Fruit fly (Drosophila melanogaster) whole organism, embryonic: Measurements from ENCODE around the gene Bap60.

Source experiments
- CG10959 ChIP-seq: fragments of 200-800 bp; sonication (Bioruptor generic); IDR thresholded peaks from 2 replicates; pipeline ENCODE4 v1.3.6; 2022; ENCODE audit warnings: missing biosample characterization, missing genetic modification characterization
- CG12299 ChIP-seq: fragments of 200-800 bp; sonication (Bioruptor generic); optimal IDR thresholded peaks from 2 replicates; lab custom pipeline; 2018; ENCODE audit warnings: missing biosample characterization, mild to moderate bottlenecking, missing genetic modification characterization
- CG13775 ChIP-seq: fragments of 200-800 bp; sonication (Bioruptor generic); optimal IDR thresholded peaks from 3 replicates; lab custom pipeline; 2017; ENCODE audit warnings: missing biosample characterization, mild to moderate bottlenecking, missing genetic modification characterization
- CG14014 ChIP-seq: fragments of 200-800 bp; sonication (Bioruptor generic); IDR thresholded peaks from 2 replicates; pipeline ENCODE4 v1.3.6; 2022; ENCODE audit warnings: missing biosample characterization, missing genetic modification characterization
- CG14667 ChIP-seq: fragments of 200-800 bp; sonication (Bioruptor generic); IDR thresholded peaks from 2 replicates; pipeline ENCODE4 v1.3.6; 2022; ENCODE audit warnings: missing biosample characterization, missing genetic modification characterization
- CG14965 ChIP-seq: fragments of 200-800 bp; sonication (Bioruptor generic); optimal IDR thresholded peaks from 2 replicates; lab custom pipeline; 2016; ENCODE audit warnings: missing biosample characterization, missing genetic modification characterization, borderline replicate concordance
- CG15479 ChIP-seq: fragments of 200-800 bp; sonication (Bioruptor generic); optimal IDR thresholded peaks from 3 replicates; lab custom pipeline; 2019; ENCODE audit warnings: missing biosample characterization, mild to moderate bottlenecking, missing genetic modification characterization, moderate library complexity
- CG15514 ChIP-seq: fragments of 200-800 bp; sonication (Bioruptor generic); optimal IDR thresholded peaks from 3 replicates; lab custom pipeline; 2017; ENCODE audit warnings: missing biosample characterization, missing genetic modification characterization, mild to moderate bottlenecking, moderate library complexity, missing genetic modification reagents
- CG1602 ChIP-seq: fragments of 200-800 bp; sonication (Bioruptor generic); optimal IDR thresholded peaks from 3 replicates; lab custom pipeline; 2016; ENCODE audit warnings: missing biosample characterization, missing genetic modification characterization
- CG16779 ChIP-seq: fragments of 200-800 bp; sonication (Bioruptor generic); IDR thresholded peaks from 2 replicates; pipeline ENCODE4 v1.3.6; 2022; ENCODE audit warnings: missing biosample characterization, missing genetic modification characterization
- CG16813 ChIP-seq: fragments of 200-800 bp; sonication (Bioruptor generic); IDR thresholded peaks from 3 replicates; pipeline ENCODE4 v1.3.6; 2022; ENCODE audit warnings: missing biosample characterization, missing genetic modification characterization; ENCODE audit not compliant: partially characterized antibody
- CG1792 ChIP-seq: fragments of 200-800 bp; sonication (Bioruptor generic); optimal IDR thresholded peaks from 2 replicates; lab custom pipeline; 2016; ENCODE audit warnings: missing biosample characterization, missing genetic modification characterization
- CG2889 ChIP-seq: fragments of 200-800 bp; sonication (Bioruptor generic); IDR thresholded peaks from 3 replicates; pipeline ENCODE4 v1.3.6; 2022; ENCODE audit warnings: missing biosample characterization, missing genetic modification characterization
- CG31388 ChIP-seq: fragments of 200-800 bp; sonication (Bioruptor generic); optimal IDR thresholded peaks from 2 replicates; lab custom pipeline; 2016; ENCODE audit warnings: missing biosample characterization, missing genetic modification characterization
- CG3163 ChIP-seq: fragments of 200-800 bp; sonication (Bioruptor generic); optimal IDR thresholded peaks from 3 replicates; lab custom pipeline; 2016; ENCODE audit warnings: missing biosample characterization, missing genetic modification characterization
- CG33213 ChIP-seq: fragments of 200-800 bp; sonication (Bioruptor generic); optimal IDR thresholded peaks from 3 replicates; lab custom pipeline; 2016; ENCODE audit warnings: missing biosample characterization, missing genetic modification characterization
- CG3407 ChIP-seq: fragments of 200-800 bp; sonication (Bioruptor generic); optimal IDR thresholded peaks from 2 replicates; lab custom pipeline; 2018; ENCODE audit warnings: missing biosample characterization, mild to moderate bottlenecking, missing genetic modification characterization
- CG3726 ChIP-seq: fragments of 200-800 bp; sonication (Bioruptor generic); IDR thresholded peaks from 3 replicates; pipeline ENCODE4, ENCODE4 v1.3.6; 2022; ENCODE audit warnings: missing biosample characterization, missing genetic modification characterization
- CG3847 ChIP-seq: fragments of 200-800 bp; sonication (Bioruptor generic); IDR thresholded peaks from 2 replicates; pipeline ENCODE4 v1.3.6; 2022; ENCODE audit warnings: missing biosample characterization, missing genetic modification characterization
- CG4282 ChIP-seq: fragments of 200-800 bp; sonication (Bioruptor generic); optimal IDR thresholded peaks from 2 replicates; lab custom pipeline; 2016; ENCODE audit warnings: missing biosample characterization, missing genetic modification characterization
- CG4328 ChIP-seq: fragments of 200-800 bp; sonication (Bioruptor generic); optimal IDR thresholded peaks from 3 replicates; lab custom pipeline; 2017; ENCODE audit warnings: missing biosample characterization, missing genetic modification reagents, missing genetic modification characterization
- CG4424 ChIP-seq: fragments of 200-800 bp; sonication (Bioruptor generic); optimal IDR thresholded peaks from 3 replicates; lab custom pipeline; 2016; ENCODE audit warnings: missing biosample characterization, missing genetic modification characterization
- CG6689 ChIP-seq: fragments of 200-800 bp; sonication (Bioruptor generic); IDR thresholded peaks from 2 replicates; pipeline ENCODE4 v1.3.6; 2022; ENCODE audit warnings: missing biosample characterization, missing genetic modification characterization
- CG7357 ChIP-seq: fragments of 200-800 bp; sonication (Bioruptor generic); IDR thresholded peaks from 3 replicates; pipeline ENCODE4 v1.3.6; 2022; ENCODE audit warnings: missing biosample characterization, missing genetic modification characterization
- CG7556 ChIP-seq: fragments of 200-800 bp; sonication (Bioruptor generic); optimal IDR thresholded peaks from 2 replicates; lab custom pipeline; 2017; ENCODE audit warnings: missing biosample characterization, mild to moderate bottlenecking, missing genetic modification characterization
- Dbx ChIP-seq: fragments of 200-800 bp; sonication (Bioruptor generic); IDR thresholded peaks from 3 replicates; pipeline ENCODE4 v1.3.6; 2022; ENCODE audit warnings: missing biosample characterization, missing genetic modification characterization
- Doc2 ChIP-seq: fragments of 200-800 bp; sonication (Bioruptor generic); IDR thresholded peaks from 2 replicates; pipeline ENCODE4 v1.3.6; 2022; ENCODE audit warnings: missing biosample characterization, missing genetic modification characterization
- Drgx ChIP-seq: fragments of 200-800 bp; sonication (Bioruptor generic); IDR thresholded peaks from 2 replicates; pipeline ENCODE4 v1.3.6; 2022; ENCODE audit warnings: missing biosample characterization, missing genetic modification characterization
- E2f1 ChIP-seq: fragments of 200-800 bp; sonication (Bioruptor generic); IDR thresholded peaks from 2 replicates; pipeline ENCODE4 v1.3.6; 2022; ENCODE audit warnings: missing biosample characterization, missing genetic modification characterization
- Ets65A ChIP-seq: fragments of 200-800 bp; sonication (Bioruptor generic); peaks from one replicate; lab custom pipeline; 2016; ENCODE audit warnings: missing biosample characterization, missing genetic modification characterization
- Lpt ChIP-seq: fragments of >200 bp; optimal IDR thresholded peaks from 2 replicates; lab custom pipeline; 2018; ENCODE audit warnings: missing biosample characterization, missing genetic modification characterization
- Oli ChIP-seq: fragments of 200-800 bp; sonication (Bioruptor generic); optimal IDR thresholded peaks from 2 replicates; lab custom pipeline; 2018; ENCODE audit warnings: missing biosample characterization, mild to moderate bottlenecking, missing genetic modification characterization, moderate library complexity
- Scr ChIP-seq: fragments of 200-800 bp; sonication (Bioruptor generic); IDR thresholded peaks from 2 replicates; pipeline ENCODE4 v1.3.6; 2022; ENCODE audit warnings: missing biosample characterization, missing genetic modification characterization; ENCODE audit not compliant: partially characterized antibody
- Spps ChIP-seq: fragments of 200-800 bp; sonication (Bioruptor generic); optimal IDR thresholded peaks from 2 replicates; lab custom pipeline; 2018; ENCODE audit warnings: missing biosample characterization, mild to moderate bottlenecking, missing genetic modification characterization
- Xbp1 ChIP-seq: fragments of 200-800 bp; sonication (Bioruptor generic); optimal IDR thresholded peaks from 3 replicates; lab custom pipeline; 2016; ENCODE audit warnings: missing biosample characterization, mild to moderate bottlenecking, missing genetic modification characterization
- abd-A ChIP-seq: fragments of 200-800 bp; sonication (Bioruptor generic); optimal IDR thresholded peaks from 3 replicates; lab custom pipeline; 2019; ENCODE audit warnings: missing biosample characterization, mild to moderate bottlenecking, missing genetic modification characterization, moderate library complexity
- ato ChIP-seq: fragments of 200-800 bp; sonication (Bioruptor generic); IDR thresholded peaks from 2 replicates; pipeline ENCODE4 v1.3.6; 2022; ENCODE audit warnings: missing biosample characterization, missing genetic modification characterization; ENCODE audit not compliant: partially characterized antibody
- bsh ChIP-seq, 2 experiments: fragments of 200-800 bp; sonication (Bioruptor generic); optimal IDR thresholded peaks; 2 replicates each; lab custom pipeline; 2017 to 2018; ENCODE audit warnings: mild to moderate bottlenecking in 2 of 2, missing biosample characterization in 2 of 2, missing genetic modification characterization in 2 of 2, moderate library complexity in 1 of 2
- caup ChIP-seq: fragments of 200-800 bp; sonication (Bioruptor generic); optimal IDR thresholded peaks from 3 replicates; lab custom pipeline; 2017; ENCODE audit warnings: missing biosample characterization, mild to moderate bottlenecking, missing genetic modification characterization, moderate library complexity; ENCODE audit not compliant: severe bottlenecking
- da ChIP-seq: fragments of 200-800 bp; sonication (Bioruptor generic); optimal IDR thresholded peaks from 2 replicates; lab custom pipeline; 2016; ENCODE audit warnings: missing biosample characterization, missing genetic modification characterization
- dimm ChIP-seq: fragments of 200-800 bp; sonication (Bioruptor generic); IDR thresholded peaks from 2 replicates; pipeline ENCODE4 v1.3.6; 2022; ENCODE audit warnings: missing biosample characterization, missing genetic modification characterization
- gcm2 ChIP-seq: fragments of 200-800 bp; sonication (Bioruptor generic); optimal IDR thresholded peaks from 2 replicates; lab custom pipeline; 2016; ENCODE audit warnings: missing biosample characterization, missing genetic modification characterization
- gem ChIP-seq: fragments of 200-800 bp; sonication (Bioruptor generic); optimal IDR thresholded peaks from 2 replicates; lab custom pipeline; 2019; ENCODE audit warnings: missing biosample characterization, mild to moderate bottlenecking, missing genetic modification characterization, moderate library complexity
- knrl ChIP-seq: fragments of 200-800 bp; sonication (Bioruptor generic); IDR thresholded peaks from 3 replicates; pipeline ENCODE4 v1.3.6; 2022; ENCODE audit warnings: missing biosample characterization, missing genetic modification characterization; ENCODE audit not compliant: partially characterized antibody
- lab ChIP-seq: fragments of 200-800 bp; sonication (Bioruptor generic); optimal IDR thresholded peaks from 3 replicates; lab custom pipeline; 2017; ENCODE audit warnings: missing biosample characterization, missing genetic modification characterization, mild to moderate bottlenecking, moderate library complexity, missing genetic modification reagents
- lola ChIP-seq, 3 experiments: fragments of >200 bp in 2 of 3; fragments of 200-800 bp in 1 of 3; sonication (Bioruptor generic) in 1 of 3; optimal IDR thresholded peaks; 2 replicates each; lab custom pipeline; 2017 to 2019; ENCODE audit warnings: missing biosample characterization in 3 of 3, missing genetic modification characterization in 3 of 3, mild to moderate bottlenecking in 1 of 3, moderate library complexity in 1 of 3
- maf-S ChIP-seq: fragments of 200-800 bp; sonication (Bioruptor generic); optimal IDR thresholded peaks from 2 replicates; lab custom pipeline; 2016; ENCODE audit warnings: missing biosample characterization, missing genetic modification characterization
- nerfin-2 ChIP-seq: fragments of 200-800 bp; sonication (Bioruptor generic); IDR thresholded peaks from 2 replicates; pipeline ENCODE4 v1.3.6; 2022; ENCODE audit warnings: missing biosample characterization, missing genetic modification characterization; ENCODE audit not compliant: partially characterized antibody
- sqz ChIP-seq: fragments of 200-800 bp; sonication (Bioruptor generic); optimal IDR thresholded peaks from 3 replicates; lab custom pipeline; 2018; ENCODE audit warnings: missing biosample characterization, mild to moderate bottlenecking, missing genetic modification characterization
- sug ChIP-seq: fragments of 200-800 bp; optimal IDR thresholded peaks from 2 replicates; lab custom pipeline; 2019; ENCODE audit warnings: missing biosample characterization, mild to moderate bottlenecking, missing genetic modification characterization, moderate library complexity

Gene Bap60

DNA sequence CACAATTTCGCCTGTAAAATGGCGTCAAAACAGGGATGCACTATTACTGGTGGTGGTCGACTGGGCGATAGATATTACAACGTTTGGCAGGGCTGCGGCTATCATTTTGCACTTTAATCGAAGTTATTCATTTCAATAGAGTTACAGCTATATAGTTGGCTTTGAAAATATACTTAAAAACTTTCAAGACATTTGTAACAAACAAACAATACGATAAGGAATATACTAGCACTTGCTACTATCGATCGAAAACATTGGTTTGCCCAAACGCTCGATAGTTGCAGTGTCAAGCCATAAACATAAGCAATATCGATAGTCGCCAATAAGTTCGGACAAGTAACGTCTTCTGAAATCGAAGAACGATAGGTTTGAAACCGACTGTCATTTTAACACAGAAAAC is at the start of gene Bap60, which contains the start of gene CG12096:
TSS of gene Bap60 (minus strand) at position 28 of the 400 bp plus-strand sequence.
TSS of gene CG12096 (plus strand) at position 124 of the 400 bp plus-strand sequence.
- no peak for TF ChIP-seq Drgx (GFP tag; lab: Robert Waterston, UW)
- peak; percentile 41 for TF ChIP-seq CG3163 (GFP tag; lab: Kevin White, UChicago)
- TF ChIP-seq CG14014 (GFP tag; lab: Robert Waterston, UW) = peak; percentile 56; the same call in 1 of the 2 replicates
- no peak for TF ChIP-seq gcm2 (GFP tag; lab: Kevin White, UChicago)
- TF ChIP-seq CG1792 (GFP tag; lab: Kevin White, UChicago) = peak; percentile 67
- TF ChIP-seq CG3847 = peak; percentile 65
- peak; percentile 54 for TF ChIP-seq CG14667 (GFP tag; lab: Robert Waterston, UW)
- TF ChIP-seq CG10959 (GFP tag; lab: Robert Waterston, UW) = no peak
- no peak for TF ChIP-seq abd-A (tag; lab: Kevin White, UChicago)
- TF ChIP-seq Scr (GFP tag; lab: Robert Waterston, UW) = peak; percentile 97
- TF ChIP-seq gem (tag; lab: Kevin White, UChicago) = peak; percentile 83
- no peak for TF ChIP-seq lab (GFP tag; lab: Kevin White, UChicago)
- TF ChIP-seq CG6689 = peak; percentile 68
- peak; percentile 69 for TF ChIP-seq CG33213 (GFP tag; lab: Kevin White, UChicago)
- TF ChIP-seq bsh (GFP tag; optimal IDR thresholded peaks at IDR 0.05; lab: Kevin White, UChicago) = peak in 1 of 2 experiments; percentile 65
- TF ChIP-seq sug (tag; lab: Kevin White, UChicago) = peak; percentile 86
- TF ChIP-seq CG4424 (GFP tag; lab: Kevin White, UChicago) = peak; percentile 51
- peak; percentile 62 for TF ChIP-seq CG1602 (GFP tag; lab: Kevin White, UChicago)
- TF ChIP-seq CG14965 (GFP tag; lab: Kevin White, UChicago) = no peak
- TF ChIP-seq maf-S (GFP tag; lab: Kevin White, UChicago) = peak; percentile 81
- TF ChIP-seq caup (GFP tag; lab: Kevin White, UChicago) = peak; percentile 56
- no peak for TF ChIP-seq sqz (GFP tag; lab: Kevin White, UChicago)
- TF ChIP-seq Oli (tag; lab: Kevin White, UChicago) = peak; percentile 65
- peak; percentile 0 for TF ChIP-seq CG4282
- peak; percentile 68 for TF ChIP-seq CG15514
- TF ChIP-seq Spps (tag; lab: Kevin White, UChicago) = peak; percentile 23
- TF ChIP-seq E2f1 (GFP tag; lab: Robert Waterston, UW) = peak; percentile 37; the same call in 1 of the 2 replicates
- TF ChIP-seq CG12299 (tag; lab: Kevin White, UChicago) = peak; percentile 50
- no peak for TF ChIP-seq CG31388 (GFP tag; lab: Kevin White, UChicago)
- peak; percentile 40; the same call in 2 of the 3 replicates for TF ChIP-seq CG7357
- TF ChIP-seq CG15479 (GFP tag; lab: Kevin White, UChicago) = no peak
- TF ChIP-seq Dbx = peak; percentile 83
- peak; percentile 66 for TF ChIP-seq CG4328
- peak; percentile 75 for TF ChIP-seq Xbp1 (GFP tag; lab: Kevin White, UChicago)
- peak; percentile 99 for TF ChIP-seq Ets65A
- peak in 1 of 3 experiments; percentile 79 for TF ChIP-seq lola (GFP tag; optimal IDR thresholded peaks at IDR 0.05; lab: Kevin White, UChicago)
- TF ChIP-seq da (GFP tag; lab: Kevin White, UChicago) = peak; percentile 52
- 0 out of 2 replicates have a peak, but pooled peaks have one; percentile 64 for TF ChIP-seq ato (GFP tag; lab: Robert Waterston, UW)
- peak; percentile 60 for TF ChIP-seq CG7556 (GFP tag; lab: Kevin White, UChicago)
- TF ChIP-seq CG16779 = no peak
- peak; percentile 84 for TF ChIP-seq nerfin-2 (GFP tag; lab: Robert Waterston, UW)
- 0 out of 3 replicates have a peak, but pooled peaks have one; percentile 46 for TF ChIP-seq CG2889 (GFP tag; lab: Robert Waterston, UW)
- TF ChIP-seq CG3726 (GFP tag; lab: Robert Waterston, UW) = no peak
- TF ChIP-seq CG13775 (GFP tag; lab: Kevin White, UChicago) = peak; percentile 82
- TF ChIP-seq Lpt = no peak
- TF ChIP-seq CG16813 = peak; percentile 96
- TF ChIP-seq CG3407 (GFP tag; lab: Kevin White, UChicago) = no peak
- TF ChIP-seq knrl (GFP tag; lab: Robert Waterston, UW) = peak; percentile 97
- TF ChIP-seq dimm (GFP tag; lab: Robert Waterston, UW) = no peak
- no peak for TF ChIP-seq Doc2 (GFP tag; lab: Robert Waterston, UW)
